Worm (Caenorhabditis elegans): Measurements from ENCODE around the gene fbxb-114.

Gene fbxb-114

ce11 chrX:16923636-16924035 is 2.0 kb downstream of the fbxb-114 start, which contains the start of gene C30E1.4:
Gene C30E1.4 (plus strand): TSS chrX:16923936.
- TF ChIP-seq ama-1 (optimal IDR thresholded peaks at IDR 0.05) (no peak), nhr-28 (tag; optimal IDR thresholded peaks at IDR 0.05) (no peak), ceh-82 (tag; optimal IDR thresholded peaks at IDR 0.05) (no peak), elt-2 (tag; optimal IDR thresholded peaks at IDR 0.05) (no peak), ceh-9 (tag; optimal IDR thresholded peaks at IDR 0.05) (no peak), pqm-1 (tag; optimal IDR thresholded peaks at IDR 0.05) (no peak)

ce11 chrX:16925343-16925742 is 3.7 kb downstream of the fbxb-114 start:
- TF ChIP-seq snpc-4 (tag; optimal IDR thresholded peaks at IDR 0.05) (peak; percentile 52), nhr-28 (tag; optimal IDR thresholded peaks at IDR 0.05) (no peak)

ce11 chrX:16928087-16928486 is 6.5 kb downstream of the fbxb-114 start:
- no peak for TF ChIP-seq unc-39 (tag; optimal IDR thresholded peaks at IDR 0.05)
- TF ChIP-seq pha-4 (tag; optimal IDR thresholded peaks at IDR 0.05), result peak; percentile 7
- peak; percentile 61 for TF ChIP-seq hmg-11 (tag; optimal IDR thresholded peaks at IDR 0.05)
- TF ChIP-seq jun-1 (tag; optimal IDR thresholded peaks at IDR 0.05), result no peak
- TF ChIP-seq skn-1 (tag; optimal IDR thresholded peaks at IDR 0.05), result peak; percentile 25
- peak; percentile 50 for TF ChIP-seq nfya-1 (tag; optimal IDR thresholded peaks at IDR 0.05; ENCODE audit: insufficient read depth)
- TF ChIP-seq egl-5 (tag; optimal IDR thresholded peaks at IDR 0.05), result peak; percentile 35
- peak; percentile 72 for TF ChIP-seq lin-39 (tag; optimal IDR thresholded peaks at IDR 0.05)
- peak; percentile 47 for TF ChIP-seq nhr-43 (tag; optimal IDR thresholded peaks at IDR 0.05; ENCODE audit: poor library complexity, severe bottlenecking)
- TF ChIP-seq lsy-12 (tag; optimal IDR thresholded peaks at IDR 0.05), result peak; percentile 8
- no peak for TF ChIP-seq nhr-12 (tag; optimal IDR thresholded peaks at IDR 0.05)
- TF ChIP-seq elt-2 (tag; optimal IDR thresholded peaks at IDR 0.05), result peak; percentile 11
- no peak for TF ChIP-seq ceh-82 (tag; optimal IDR thresholded peaks at IDR 0.05)
- TF ChIP-seq snpc-4 (tag; optimal IDR thresholded peaks at IDR 0.05), result no peak

- no peak for TF ChIP-seq nhr-237 (tag; optimal IDR thresholded peaks at IDR 0.05)
- TF ChIP-seq lin-15B (tag; optimal IDR thresholded peaks at IDR 0.05), result peak; percentile 69
- peak; percentile 97 for TF ChIP-seq mdl-1 (tag; optimal IDR thresholded peaks at IDR 0.05)
- TF ChIP-seq ceh-9 (tag; optimal IDR thresholded peaks at IDR 0.05), result peak; percentile 87
- peak; percentile 78 for TF ChIP-seq egl-27 (tag; optimal IDR thresholded peaks at IDR 0.05)
- TF ChIP-seq ceh-28 (tag; optimal IDR thresholded peaks at IDR 0.05), result peak; percentile 94
- peak; percentile 20 for TF ChIP-seq elt-1 (tag; optimal IDR thresholded peaks at IDR 0.05)
- peak; percentile 98 for TF ChIP-seq nhr-23 (tag; optimal IDR thresholded peaks at IDR 0.05)
- TF ChIP-seq ZK546.5 (tag; optimal IDR thresholded peaks at IDR 0.05), result no peak
- peak; percentile 93 for TF ChIP-seq unc-62 (GFP tag; optimal IDR thresholded peaks at IDR 0.05)
- peak; percentile 99 for TF ChIP-seq nhr-25 (tag; optimal IDR thresholded peaks at IDR 0.05)
- no peak for TF ChIP-seq nhr-76 (tag; optimal IDR thresholded peaks at IDR 0.05)
- TF ChIP-seq nhr-67 (tag; optimal IDR thresholded peaks at IDR 0.05), result no peak
- peak; percentile 16 to 66 (median 20) for TF ChIP-seq elt-3 (tag; optimal IDR thresholded peaks at IDR 0.05)
- peak; percentile 69 for TF ChIP-seq skn-1 (tag; optimal IDR thresholded peaks at IDR 0.05)
- TF ChIP-seq R02D3.7 (tag; optimal IDR thresholded peaks at IDR 0.05), result peak; percentile 84
- TF ChIP-seq fkh-2 (tag; optimal IDR thresholded peaks at IDR 0.05), result no peak
- TF ChIP-seq ceh-82 (tag; optimal IDR thresholded peaks at IDR 0.05), result peak; percentile 78
- peak; percentile 99 for TF ChIP-seq nhr-11 (tag; optimal IDR thresholded peaks at IDR 0.05)
- TF ChIP-seq lsy-12 (tag; optimal IDR thresholded peaks at IDR 0.05), result peak; percentile 96
- TF ChIP-seq ztf-4 (tag; optimal IDR thresholded peaks at IDR 0.05), result peak; percentile 81
- TF ChIP-seq fos-1 (tag; optimal IDR thresholded peaks at IDR 0.05), result peak; percentile 89
- TF ChIP-seq nhr-43 (tag; optimal IDR thresholded peaks at IDR 0.05; ENCODE audit: poor library complexity, severe bottlenecking), result peak; percentile 95
- TF ChIP-seq fkh-10 (GFP tag; optimal IDR thresholded peaks at IDR 0.05), result peak; percentile 93
- TF ChIP-seq daf-12 (tag; optimal IDR thresholded peaks at IDR 0.05), result no peak
- peak; percentile 97 for TF ChIP-seq pha-4 (tag; optimal IDR thresholded peaks at IDR 0.05)
- peak; percentile 15 for TF ChIP-seq unc-39 (tag; optimal IDR thresholded peaks at IDR 0.05)
- no peak for TF ChIP-seq aly-2 (tag; optimal IDR thresholded peaks at IDR 0.05)
- TF ChIP-seq hmg-11 (tag; optimal IDR thresholded peaks at IDR 0.05), result peak; percentile 98
- peak; percentile 95 for TF ChIP-seq tbx-2 (tag; optimal IDR thresholded peaks at IDR 0.05)
- TF ChIP-seq egl-5 (tag; optimal IDR thresholded peaks at IDR 0.05), result peak; percentile 99
- peak; percentile 90 for TF ChIP-seq pqm-1 (tag; optimal IDR thresholded peaks at IDR 0.05)
- peak; percentile 100 for TF ChIP-seq ama-1 (optimal IDR thresholded peaks at IDR 0.05)
- no peak for TF ChIP-seq nhr-28 (tag; optimal IDR thresholded peaks at IDR 0.05)
- TF ChIP-seq sea-2 (GFP tag; optimal IDR thresholded peaks at IDR 0.05), result peak; percentile 82
- no peak for TF ChIP-seq ceh-16 (tag; optimal IDR thresholded peaks at IDR 0.05)
- TF ChIP-seq lin-39 (tag; optimal IDR thresholded peaks at IDR 0.05), result peak; percentile 100
- no peak for TF ChIP-seq nhr-12 (tag; optimal IDR thresholded peaks at IDR 0.05)
- TF ChIP-seq eor-1 (tag; optimal IDR thresholded peaks at IDR 0.05), result peak; percentile 17 to 46
- TF ChIP-seq snpc-4 (tag; optimal IDR thresholded peaks at IDR 0.05), result peak; percentile 74
Measured at ce11 chrX:16929560-16930332, 8.1 kb downstream of the fbxb-114 start.
